Worm (Caenorhabditis elegans) whole organism, late embryonic: Measurements from ENCODE around the gene grd-6.

ENCODE experiments used
- ceh-19 ChIP-seq: fragments of 200-800 bp; sonication (Bioruptor generic); optimal IDR thresholded peaks from 2 replicates; lab custom pipeline; 2018; ENCODE audit warnings: mild to moderate bottlenecking, missing genetic modification characterization, missing compliant biosample characterization
- fax-1 ChIP-seq: sonication (generic microtip); optimal IDR thresholded peaks from 2 replicates; lab custom pipeline; 2016; ENCODE audit warnings: missing genotype, missing genetic modification characterization, missing compliant biosample characterization
- fkh-10 ChIP-seq: fragments of 150-350 bp; optimal IDR thresholded peaks from 2 replicates; lab custom pipeline; 2014; ENCODE audit warnings: missing biosample characterization, missing genetic modification reagents, missing genetic modification characterization
- hlh-15 ChIP-seq: sonication (generic microtip); optimal IDR thresholded peaks from 2 replicates; lab custom pipeline; 2016; ENCODE audit warnings: missing genetic modification characterization, missing compliant biosample characterization
- hlh-30 ChIP-seq: sonication (generic microtip); optimal IDR thresholded peaks from 2 replicates; lab custom pipeline; 2017; ENCODE audit warnings: antibody characterized with exemption, missing genetic modification characterization, missing compliant biosample characterization; ENCODE audit not compliant: insufficient read depth
- lim-6 ChIP-seq: sonication (generic microtip); optimal IDR thresholded peaks from 2 replicates; lab custom pipeline; 2016; ENCODE audit warnings: missing genetic modification characterization, missing compliant biosample characterization
- nhr-11 ChIP-seq: fragments of 150-350 bp; optimal IDR thresholded peaks from 2 replicates; lab custom pipeline; 2014; ENCODE audit warnings: missing biosample characterization, missing genetic modification characterization
- npax-4 ChIP-seq: sonication (generic microtip); optimal IDR thresholded peaks from 2 replicates; lab custom pipeline; 2016; ENCODE audit warnings: missing genetic modification characterization, missing compliant biosample characterization
- tbx-2 ChIP-seq: sonication (generic microtip); optimal IDR thresholded peaks from 2 replicates; lab custom pipeline; 2016; ENCODE audit warnings: missing genetic modification characterization, missing compliant biosample characterization

DNA sequence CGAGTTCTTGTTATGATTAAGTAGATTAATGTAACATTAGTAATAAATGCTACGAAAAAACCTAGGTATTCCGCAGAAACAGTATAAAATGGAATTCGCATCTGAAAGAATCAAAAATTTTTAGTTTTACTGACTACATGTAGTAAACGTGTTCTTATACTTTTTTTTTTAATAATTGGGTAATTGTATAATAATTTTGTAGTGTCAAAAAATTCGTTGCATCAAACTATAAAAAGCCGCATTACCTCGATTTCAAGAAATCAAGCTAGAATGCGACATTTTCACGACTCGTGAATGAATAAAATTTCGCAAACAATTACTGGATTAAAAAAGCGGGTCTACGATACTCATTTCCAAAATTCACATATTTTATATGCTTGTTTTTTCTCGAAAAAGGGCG, 27.5 kb downstream of the grd-6 start, which contains the start of gene str-94:
- TF ChIP-seq nhr-11 (tag; lab: Kevin White, UChicago) (no peak), tbx-2 (tag; lab: Kevin White, UChicago) (no peak), hlh-30 (tag; lab: Kevin White, UChicago) (no peak), fkh-10 (GFP tag; lab: Kevin White, UChicago) (no peak), fax-1 (tag; lab: Kevin White, UChicago) (no peak), lim-6 (no peak), npax-4 (tag; lab: Kevin White, UChicago) (no peak), ceh-19 (GFP tag; lab: Kevin White, UChicago) (no peak), hlh-15 (tag; lab: Kevin White, UChicago) (no peak)
